Fruit fly (Drosophila melanogaster) whole organism, embryonic: ENCODE measurements around the gene plx.
A peak's percentile ranks its signal among the peaks of the same experiment; 100 is the strongest.

Experiments
- B-H1 ChIP-seq: fragments of 200-800 bp; sonication (Bioruptor generic); IDR thresholded peaks from 3 replicates; pipeline ENCODE4 v1.3.6; 2022; ENCODE audit warnings: missing biosample characterization, missing genetic modification characterization
- CG10565 ChIP-seq: fragments of 200-800 bp; sonication (Bioruptor generic); optimal IDR thresholded peaks from 3 replicates; lab custom pipeline; 2016; ENCODE audit warnings: missing biosample characterization, mild to moderate bottlenecking, missing genetic modification characterization
- CG13296 ChIP-seq: fragments of 200-800 bp; sonication (Bioruptor generic); optimal IDR thresholded peaks from 3 replicates; lab custom pipeline; 2018; ENCODE audit warnings: missing biosample characterization, mild to moderate bottlenecking, missing genetic modification characterization
- CG14441 ChIP-seq: fragments of 200-800 bp; sonication (Bioruptor generic); IDR thresholded peaks from 2 replicates; pipeline ENCODE4 v1.3.6; 2022; ENCODE audit warnings: missing biosample characterization, missing genetic modification characterization
- CG14965 ChIP-seq: fragments of 200-800 bp; sonication (Bioruptor generic); optimal IDR thresholded peaks from 2 replicates; lab custom pipeline; 2016; ENCODE audit warnings: missing biosample characterization, missing genetic modification characterization, borderline replicate concordance
- CG1529 ChIP-seq: fragments of 200-800 bp; sonication (Bioruptor generic); optimal IDR thresholded peaks from 3 replicates; lab custom pipeline; 2018; ENCODE audit warnings: missing biosample characterization, missing genetic modification characterization
- CG15479 ChIP-seq: fragments of 200-800 bp; sonication (Bioruptor generic); optimal IDR thresholded peaks from 3 replicates; lab custom pipeline; 2019; ENCODE audit warnings: missing biosample characterization, mild to moderate bottlenecking, missing genetic modification characterization, moderate library complexity
- CG16779 ChIP-seq: fragments of 200-800 bp; sonication (Bioruptor generic); IDR thresholded peaks from 2 replicates; pipeline ENCODE4 v1.3.6; 2022; ENCODE audit warnings: missing biosample characterization, missing genetic modification characterization
- CG17359 ChIP-seq: fragments of 200-800 bp; sonication (Bioruptor generic); optimal IDR thresholded peaks from 3 replicates; lab custom pipeline; 2018; ENCODE audit warnings: missing biosample characterization, mild to moderate bottlenecking, missing genetic modification characterization, moderate library complexity
- CG17612 ChIP-seq: fragments of 200-800 bp; sonication (Bioruptor generic); IDR thresholded peaks from 2 replicates; pipeline ENCODE4 v1.3.6; 2022; ENCODE audit warnings: missing biosample characterization, missing genetic modification characterization
- CG18599 ChIP-seq: fragments of 200-800 bp; sonication (Bioruptor generic); optimal IDR thresholded peaks from 3 replicates; lab custom pipeline; 2017; ENCODE audit warnings: missing biosample characterization, missing genetic modification characterization, mild to moderate bottlenecking, moderate library complexity, missing genetic modification reagents
- CG2889 ChIP-seq: fragments of 200-800 bp; sonication (Bioruptor generic); IDR thresholded peaks from 3 replicates; pipeline ENCODE4 v1.3.6; 2022; ENCODE audit warnings: missing biosample characterization, missing genetic modification characterization
- CG30020 ChIP-seq: fragments of 200-800 bp; optimal IDR thresholded peaks from 2 replicates; lab custom pipeline; 2019; ENCODE audit warnings: missing biosample characterization, mild to moderate bottlenecking, missing genetic modification characterization, moderate library complexity
- CG32772 ChIP-seq: fragments of 200-800 bp; sonication (Bioruptor generic); IDR thresholded peaks from 2 replicates; pipeline ENCODE4 v1.3.6; 2022; ENCODE audit warnings: missing biosample characterization, missing genetic modification characterization
- CG3281 ChIP-seq: fragments of 200-800 bp; sonication (Bioruptor generic); optimal IDR thresholded peaks from 3 replicates; lab custom pipeline; 2017; ENCODE audit warnings: missing biosample characterization, mild to moderate bottlenecking, missing genetic modification characterization
- CG42726 ChIP-seq: fragments of 200-800 bp; sonication (Bioruptor generic); IDR thresholded peaks from 2 replicates; pipeline ENCODE4 v1.3.6; 2022; ENCODE audit warnings: missing biosample characterization, missing genetic modification characterization; ENCODE audit not compliant: partially characterized antibody
- CG43689 ChIP-seq: fragments of 200-800 bp; sonication (Bioruptor generic); IDR thresholded peaks from 2 replicates; pipeline ENCODE4 v1.3.6; 2022; ENCODE audit warnings: missing biosample characterization, missing genetic modification characterization
- CG4404 ChIP-seq: fragments of 200-800 bp; sonication (Bioruptor generic); IDR thresholded peaks from 2 replicates; pipeline ENCODE4 v1.3.6; 2022; ENCODE audit warnings: missing biosample characterization, missing genetic modification characterization
- CG4617 ChIP-seq: fragments of 200-800 bp; sonication (Bioruptor generic); optimal IDR thresholded peaks from 3 replicates; lab custom pipeline; 2016; ENCODE audit warnings: missing biosample characterization, missing genetic modification characterization, borderline replicate concordance
- CG6765 ChIP-seq: fragments of 200-800 bp; sonication (Bioruptor generic); optimal IDR thresholded peaks from 3 replicates; lab custom pipeline; 2017; ENCODE audit warnings: missing biosample characterization, mild to moderate bottlenecking, missing genetic modification characterization
- CG8765 ChIP-seq: fragments of 200-800 bp; sonication (Bioruptor generic); IDR thresholded peaks from 2 replicates; pipeline ENCODE4 v1.3.6; 2022; ENCODE audit warnings: missing biosample characterization, missing genetic modification characterization
- CG9727 ChIP-seq: fragments of 200-800 bp; sonication (Bioruptor generic); optimal IDR thresholded peaks from 3 replicates; lab custom pipeline; 2017; ENCODE audit warnings: missing biosample characterization, mild to moderate bottlenecking, missing genetic modification characterization
- CG9817 ChIP-seq: fragments of 200-800 bp; sonication (Bioruptor generic); optimal IDR thresholded peaks from 2 replicates; lab custom pipeline; 2018; ENCODE audit warnings: missing biosample characterization, mild to moderate bottlenecking, missing genetic modification characterization, moderate library complexity
- Dfd ChIP-seq, 2 experiments: fragments of >200 bp; optimal IDR thresholded peaks; 2 replicates each; lab custom pipeline; 2017; ENCODE audit warnings: missing biosample characterization in 2 of 2, missing genetic modification characterization in 2 of 2
- Dip3 ChIP-seq: fragments of 200-800 bp; sonication (Bioruptor generic); optimal IDR thresholded peaks from 3 replicates; lab custom pipeline; 2016; ENCODE audit warnings: missing biosample characterization, missing genetic modification characterization
- Doc3 ChIP-seq: fragments of 200-800 bp; sonication (Bioruptor generic); IDR thresholded peaks from 3 replicates; pipeline ENCODE4 v1.3.6; 2022; ENCODE audit warnings: missing biosample characterization, missing genetic modification characterization; ENCODE audit not compliant: partially characterized antibody
- HLH3B ChIP-seq: fragments of 200-800 bp; sonication (Bioruptor generic); IDR thresholded peaks from 2 replicates; pipeline ENCODE4 v1.3.6; 2022; ENCODE audit warnings: missing biosample characterization, missing genetic modification characterization
- HLH54F ChIP-seq: fragments of 200-800 bp; sonication (Bioruptor generic); optimal IDR thresholded peaks from 3 replicates; lab custom pipeline; 2016; ENCODE audit warnings: missing biosample characterization, missing genetic modification characterization
- Hand ChIP-seq: fragments of 200-800 bp; sonication (Bioruptor generic); optimal IDR thresholded peaks from 2 replicates; lab custom pipeline; 2017; ENCODE audit warnings: mild to moderate bottlenecking, missing biosample characterization, missing genetic modification reagents, missing genetic modification characterization
- Hr3 ChIP-seq: fragments of 200-800 bp; sonication (Bioruptor generic); optimal IDR thresholded peaks from 3 replicates; lab custom pipeline; 2016; ENCODE audit warnings: missing biosample characterization, missing genetic modification characterization
- Lhr ChIP-seq: fragments of 200-800 bp; sonication (Bioruptor generic); optimal IDR thresholded peaks from 3 replicates; lab custom pipeline; 2017; ENCODE audit warnings: mild to moderate bottlenecking, missing biosample characterization, missing genetic modification reagents, missing genetic modification characterization
- MESR4 ChIP-seq: fragments of 200-800 bp; sonication (Bioruptor generic); optimal IDR thresholded peaks from 2 replicates; lab custom pipeline; 2018; ENCODE audit warnings: missing biosample characterization, mild to moderate bottlenecking, missing genetic modification characterization, moderate library complexity
- NK7.1 ChIP-seq: fragments of 200-800 bp; sonication (Bioruptor generic); optimal IDR thresholded peaks from 3 replicates; lab custom pipeline; 2016; ENCODE audit warnings: missing biosample characterization, missing genetic modification characterization
- Pdp1 ChIP-seq, 2 experiments: fragments of 200-800 bp; sonication (Bioruptor generic); optimal IDR thresholded peaks; 3 replicates each; lab custom pipeline; 2016; ENCODE audit warnings: missing biosample characterization in 2 of 2, missing genetic modification characterization in 2 of 2, mild to moderate bottlenecking in 1 of 2, moderate library complexity in 1 of 2
- Six4 ChIP-seq: fragments of 200-800 bp; sonication (Bioruptor generic); optimal IDR thresholded peaks from 2 replicates; lab custom pipeline; 2016; ENCODE audit warnings: missing biosample characterization, missing genetic modification characterization
- Usf ChIP-seq: fragments of 200-800 bp; sonication (Bioruptor generic); optimal IDR thresholded peaks from 2 replicates; lab custom pipeline; 2017; ENCODE audit warnings: missing genotype, missing biosample characterization, missing genetic modification characterization
- Xrp1 ChIP-seq: fragments of 200-800 bp; sonication (Bioruptor generic); IDR thresholded peaks from 2 replicates; pipeline ENCODE4 v1.3.6; 2022; ENCODE audit warnings: missing biosample characterization, missing genetic modification characterization
- amos ChIP-seq: fragments of 200-800 bp; sonication (Bioruptor generic); IDR thresholded peaks from 2 replicates; pipeline ENCODE4 v1.3.6; 2022; ENCODE audit warnings: missing biosample characterization, missing genetic modification characterization; ENCODE audit not compliant: partially characterized antibody
- bigmax ChIP-seq: fragments of 200-800 bp; sonication (Bioruptor generic); optimal IDR thresholded peaks from 2 replicates; lab custom pipeline; 2018; ENCODE audit warnings: missing biosample characterization, mild to moderate bottlenecking, missing genetic modification characterization
- chinmo ChIP-seq: fragments of 200-800 bp; sonication (Bioruptor generic); IDR thresholded peaks from 4 replicates; pipeline ENCODE4 v1.3.6; 2022; ENCODE audit warnings: missing biosample characterization, missing genetic modification characterization; ENCODE audit not compliant: partially characterized antibody
- crc ChIP-seq: fragments of 200-800 bp; sonication (Bioruptor generic); optimal IDR thresholded peaks from 2 replicates; lab custom pipeline; 2016; ENCODE audit warnings: missing biosample characterization, missing genetic modification characterization
- dan ChIP-seq: fragments of 200-800 bp; sonication (Bioruptor generic); IDR thresholded peaks from 2 replicates; pipeline ENCODE4 v1.3.6; 2022; ENCODE audit warnings: missing biosample characterization, missing genetic modification characterization
- dm ChIP-seq: fragments of 200-800 bp; sonication (Bioruptor generic); optimal IDR thresholded peaks from 3 replicates; lab custom pipeline; 2016; ENCODE audit warnings: missing biosample characterization, missing genetic modification characterization
- dmrt11E ChIP-seq: fragments of 200-800 bp; sonication (Bioruptor generic); optimal IDR thresholded peaks from 3 replicates; lab custom pipeline; 2018; ENCODE audit warnings: missing biosample characterization, mild to moderate bottlenecking, missing genetic modification characterization, moderate library complexity
- fu2 ChIP-seq: fragments of 200-800 bp; sonication (Bioruptor generic); optimal IDR thresholded peaks from 2 replicates; lab custom pipeline; 2016; ENCODE audit warnings: missing biosample characterization, missing genetic modification characterization
- gem ChIP-seq: fragments of 200-800 bp; sonication (Bioruptor generic); optimal IDR thresholded peaks from 2 replicates; lab custom pipeline; 2019; ENCODE audit warnings: missing biosample characterization, mild to moderate bottlenecking, missing genetic modification characterization, moderate library complexity
- grau ChIP-seq: fragments of 200-800 bp; optimal IDR thresholded peaks from 3 replicates; lab custom pipeline; 2019; ENCODE audit warnings: missing biosample characterization, mild to moderate bottlenecking, missing genetic modification characterization, moderate library complexity
- pzg ChIP-seq: fragments of 200-800 bp; sonication (Bioruptor generic); optimal IDR thresholded peaks from 3 replicates; lab custom pipeline; 2018; ENCODE audit warnings: missing biosample characterization, mild to moderate bottlenecking, missing genetic modification characterization, moderate library complexity
- tup ChIP-seq: fragments of 200-800 bp; sonication (Bioruptor generic); optimal IDR thresholded peaks from 2 replicates; lab custom pipeline; 2016; ENCODE audit warnings: missing biosample characterization, mild to moderate bottlenecking, missing genetic modification characterization, moderate library complexity
- yki ChIP-seq: fragments of >200 bp; optimal IDR thresholded peaks from 3 replicates; lab custom pipeline; 2018

The plx gene

dm6 chr3R:5658984-5659802, 26.5 kb upstream of the plx start (continued):
- TF ChIP-seq CG10565 (no peak), gem (tag; lab: Kevin White, UChicago) (no peak), yki (lab: Kevin White, UChicago) (no peak), bigmax (no peak), CG3281 (GFP tag; lab: Kevin White, UChicago) (no peak), Dfd (GFP tag; optimal IDR thresholded peaks at IDR 0.05; lab: Kevin White, UChicago) (no peak), CG2889 (GFP tag; lab: Robert Waterston, UW) (no peak), CG6765 (no peak), CG17359 (no peak), CG9727 (GFP tag; lab: Kevin White, UChicago) (no peak), MESR4 (GFP tag; lab: Kevin White, UChicago) (peak; percentile 84), pzg (no peak), dmrt11E (no peak), CG42726 (GFP tag; lab: Robert Waterston, UW) (no peak), Usf (no peak), HLH54F (GFP tag; lab: Kevin White, UChicago) (no peak), CG18599 (GFP tag; lab: Kevin White, UChicago) (no peak), CG43689 (GFP tag; lab: Robert Waterston, UW) (no peak), tup (GFP tag; lab: Kevin White, UChicago) (no peak), crc (no peak), Hr3 (GFP tag; lab: Kevin White, UChicago) (no peak), Doc3 (GFP tag; lab: Robert Waterston, UW) (no peak), CG9817 (tag; lab: Kevin White, UChicago) (no peak), CG32772 (no peak), CG13296 (GFP tag; lab: Kevin White, UChicago) (peak; percentile 12), CG16779 (GFP tag; lab: Robert Waterston, UW) (no peak), chinmo (0 out of 4 replicates have a peak, but pooled peaks have one; percentile 23), NK7.1 (no peak), CG8765 (no peak), Six4 (GFP tag; lab: Kevin White, UChicago) (no peak), fu2 (GFP tag; lab: Kevin White, UChicago) (no peak), CG14441 (no peak), Dip3 (GFP tag; lab: Kevin White, UChicago) (no peak), Hand (GFP tag; lab: Kevin White, UChicago) (no peak), CG30020 (no peak), dan (no peak), CG4617 (GFP tag; lab: Kevin White, UChicago) (no peak), CG1529 (no peak), Xrp1 (GFP tag; lab: Robert Waterston, UW) (no peak), grau (tag; lab: Kevin White, UChicago) (no peak), CG15479 (peak; percentile 56), CG17612 (GFP tag; lab: Robert Waterston, UW) (no peak), CG4404 (no peak), B-H1 (GFP tag; lab: Robert Waterston, UW) (no peak), HLH3B (GFP tag; lab: Robert Waterston, UW) (no peak), Pdp1 (GFP tag; optimal IDR thresholded peaks at IDR 0.05; lab: Kevin White, UChicago) (peak in 1 of 2 experiments; percentile 97), CG14965 (no peak), amos (peak; percentile 54), Lhr (GFP tag; lab: Kevin White, UChicago) (no peak), dm (GFP tag; lab: Kevin White, UChicago) (no peak)
